Worm (Caenorhabditis elegans) whole organism, L4/young adult: ENCODE data around the gene C09G9.5.

ENCODE experiments used
- W03F9.2 ChIP-seq: fragments of 150-350 bp; optimal IDR thresholded peaks from 2 replicates; lab custom pipeline; 2014; ENCODE audit warnings: missing biosample characterization, missing genetic modification characterization
- him-1 ChIP-seq: sonication (generic microtip); optimal IDR thresholded peaks from 2 replicates; lab custom pipeline; 2016; ENCODE audit warnings: missing genotype, missing genetic modification reagents, missing genetic modification characterization, missing compliant biosample characterization

ce11 chrIV:8892558-8892957 lies 6.2 kb downstream of the C09G9.5 start, which contains the start of gene C27B7.2:
- TF ChIP-seq him-1 (tag; lab: Kevin White, UChicago) (no peak), W03F9.2 (no peak)
